Worm (Caenorhabditis elegans): ENCODE results near the gene ZK1236.5.

The ZK1236.5 gene

ce11 chrIII:8446940-8447403 is 15.0 kb upstream of the ZK1236.5 start, which contains the start of gene rpn-3 (continued):
- TF ChIP-seq F33H1.4 (GFP tag; IDR thresholded peaks at IDR 0.05) (peak; percentile 100), nhr-27 (tag; optimal IDR thresholded peaks at IDR 0.05) (no peak), F55B11.4 (tag; optimal IDR thresholded peaks at IDR 0.05; ENCODE audit: borderline replicate concordance, insufficient read depth) (no peak), lin-26 (GFP tag; IDR thresholded peaks at IDR 0.05) (no peak), ztf-3 (GFP tag; optimal IDR thresholded peaks at IDR 0.05) (peak; percentile 49), Y53G8AR.9 (GFP tag; conservative IDR thresholded peaks at IDR 0.05) (peak; percentile 97), egl-18 (GFP tag; IDR thresholded peaks at IDR 0.05) (no peak), T07F8.4 (tag; optimal IDR thresholded peaks at IDR 0.05) (no peak), dox-1 (GFP tag; IDR thresholded peaks at IDR 0.05) (peak; percentile 84), bed-2 (GFP tag; IDR thresholded peaks at IDR 0.05) (peak; percentile 76; the same call in 1 of the 2 replicates), ets-4 (GFP tag; optimal IDR thresholded peaks at IDR 0.05) (no peak), F39B2.1 (GFP tag; IDR thresholded peaks at IDR 0.05) (0 out of 2 replicates have a peak, but pooled peaks have one; percentile 71), D2030.7 (GFP tag; IDR thresholded peaks at IDR 0.05) (peak; percentile 87), repo-1 (tag; optimal IDR thresholded peaks at IDR 0.05) (peak; percentile 90), nfya-2 (GFP tag; IDR thresholded peaks at IDR 0.05) (no peak), nhr-90 (tag; optimal IDR thresholded peaks at IDR 0.05) (no peak), mxl-1 (tag; optimal IDR thresholded peaks at IDR 0.05) (no peak), lin-54 (GFP tag; optimal IDR thresholded peaks at IDR 0.05) (peak; percentile 95), dpl-1 (GFP tag; optimal IDR thresholded peaks at IDR 0.05) (peak; percentile 64), F57C9.4 (tag; optimal IDR thresholded peaks at IDR 0.05) (no peak), Y67H2A.10 (GFP tag; conservative IDR thresholded peaks at IDR 0.05) (peak; percentile 87), madf-3 (GFP tag; IDR thresholded peaks at IDR 0.05) (peak; percentile 94), lsy-27 (tag; optimal IDR thresholded peaks at IDR 0.05; ENCODE audit: borderline replicate concordance, insufficient read depth) (no peak), ama-1 (optimal IDR thresholded peaks at IDR 0.05) (no peak), ama-1 (GFP tag; optimal IDR thresholded peaks at IDR 0.05) (no peak), Y53F4B.3 (GFP tag; IDR thresholded peaks at IDR 0.05) (no peak; the same call in 1 of the 2 replicates), tbp1 (GFP tag; optimal IDR thresholded peaks at IDR 0.05) (peak; percentile 79), ekl-4 (GFP tag; IDR thresholded peaks at IDR 0.05) (peak; percentile 98), F52B5.7 (tag; optimal IDR thresholded peaks at IDR 0.05) (no peak), unc-62 (GFP tag; optimal IDR thresholded peaks at IDR 0.05) (peak; percentile 2), tlf-1 (GFP tag; optimal IDR thresholded peaks at IDR 0.05) (peak; percentile 96), rcor-1 (GFP tag; IDR thresholded peaks at IDR 0.05) (peak; percentile 94), C17E4.6 (GFP tag; IDR thresholded peaks at IDR 0.05) (peak; percentile 89; the same call in 1 of the 2 replicates), dpff-1 (tag; optimal IDR thresholded peaks at IDR 0.05) (no peak), ztf-28 (GFP tag; IDR thresholded peaks at IDR 0.05) (peak; percentile 68; the same call in 1 of the 2 replicates), snpc-1.3 (tag; optimal IDR thresholded peaks at IDR 0.05; ENCODE audit: insufficient read depth) (peak; percentile 78), xnd-1 (tag; optimal IDR thresholded peaks at IDR 0.05) (peak; percentile 69), B0336.3 (GFP tag; IDR thresholded peaks at IDR 0.05) (peak; percentile 85), lsl-1 (GFP tag; optimal IDR thresholded peaks at IDR 0.05) (peak; percentile 61)

ce11 chrIII:8446534-8446933 is 14.5 kb upstream of the ZK1236.5 start, which contains the start of gene hsp-110:
Gene hsp-110 (minus strand): TSS chrIII:8446909.
- TF ChIP-seq dpff-1 (tag; optimal IDR thresholded peaks at IDR 0.05) (no peak), Y67H2A.10 (GFP tag; conservative IDR thresholded peaks at IDR 0.05) (no peak), Y53F4B.3 (GFP tag; IDR thresholded peaks at IDR 0.05) (no peak), ztf-26 (tag; optimal IDR thresholded peaks at IDR 0.05) (no peak), mcd-1 (GFP tag; IDR thresholded peaks at IDR 0.05) (no peak), B0336.3 (GFP tag; IDR thresholded peaks at IDR 0.05) (no peak), nhr-120 (GFP tag; IDR thresholded peaks at IDR 0.05) (no peak), attf-6 (GFP tag; IDR thresholded peaks at IDR 0.05) (no peak), lir-1 (GFP tag; conservative IDR thresholded peaks at IDR 0.05) (no peak), ztf-25 (GFP tag; IDR thresholded peaks at IDR 0.05) (peak; percentile 18; the same call in 1 of the 2 replicates), mxl-1 (tag; optimal IDR thresholded peaks at IDR 0.05) (no peak), hlh-26 (GFP tag; conservative IDR thresholded peaks at IDR 0.05) (no peak), gei-17 (GFP tag; optimal IDR thresholded peaks at IDR 0.05) (no peak), zim-3 (tag; optimal IDR thresholded peaks at IDR 0.05) (no peak), F52B5.7 (tag; optimal IDR thresholded peaks at IDR 0.05) (no peak), F33H1.4 (GFP tag; IDR thresholded peaks at IDR 0.05) (no peak; the same call in 1 of the 2 replicates), ZK185.1 (tag; optimal IDR thresholded peaks at IDR 0.05; ENCODE audit: poor library complexity, severe bottlenecking) (no peak)

Data from whole organism, young adult.